Worm (Caenorhabditis elegans): ENCODE data around the gene F49C5.3.

DNA sequence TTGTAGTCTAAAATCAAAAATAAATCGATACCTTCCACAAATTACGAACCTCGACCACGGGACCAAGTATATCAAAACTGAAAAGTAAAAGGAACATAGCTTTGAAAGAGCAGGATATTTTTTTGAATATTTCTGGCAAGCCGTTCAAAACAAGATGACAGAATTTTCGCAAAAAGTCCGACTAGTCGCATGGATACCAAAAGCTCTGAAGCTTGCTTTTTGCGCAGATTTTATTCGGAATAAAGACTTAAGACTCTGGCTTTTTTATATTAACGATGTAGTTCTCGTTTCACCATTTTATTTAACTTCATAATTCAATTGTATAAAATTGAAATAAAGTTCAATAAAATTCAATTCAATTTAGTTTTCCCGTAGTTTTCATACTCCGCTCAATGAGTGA is 37.2 kb downstream of the F49C5.3 start, which contains the start of gene Y38E10A.2:
- no peak for TF ChIP-seq lin-13 (tag; optimal IDR thresholded peaks at IDR 0.05)
- no peak for TF ChIP-seq snpc-4 (tag; optimal IDR thresholded peaks at IDR 0.05)
- TF ChIP-seq ces-1 (GFP tag; optimal IDR thresholded peaks at IDR 0.05), result no peak
